Worm (Caenorhabditis elegans) whole organism, midembryonic: ENCODE data around the gene C04H4.1.

Experiments
- T22C8.4 ChIP-seq: fragments of 200-800 bp; sonication (Bioruptor generic); IDR thresholded peaks from 2 replicates; pipeline ENCODE4 v1.3.6; 2022; ENCODE audit warnings: missing genetic modification characterization, missing compliant biosample characterization
- med-1 ChIP-seq: sonication (generic microtip); optimal IDR thresholded peaks from 2 replicates; lab custom pipeline; 2017; ENCODE audit warnings: missing genetic modification characterization, mild to moderate bottlenecking, missing compliant biosample characterization, antibody characterized with exemption, missing genetic modification reagents; ENCODE audit not compliant: insufficient read depth
- ref-1 ChIP-seq: fragments of 200-800 bp; sonication (Bioruptor generic); conservative IDR thresholded peaks from 2 replicates; pipeline ENCODE4 v1.3.6; 2022; ENCODE audit warnings: missing genetic modification reagents, missing genetic modification characterization, missing compliant biosample characterization
- tab-1 ChIP-seq: fragments of 200-800 bp; sonication (Bioruptor generic); IDR thresholded peaks from 2 replicates; pipeline ENCODE4 v1.3.6; 2022; ENCODE audit warnings: missing genetic modification characterization, missing compliant biosample characterization
- ztf-29 ChIP-seq: fragments of 200-800 bp; sonication (Bioruptor generic); IDR thresholded peaks from 2 replicates; pipeline ENCODE4 v1.3.6; 2022; ENCODE audit warnings: missing genetic modification reagents, missing genetic modification characterization, missing compliant biosample characterization

ce11 chrII:7990192-7990591 is 31.5 kb downstream of the C04H4.1 start:
- TF ChIP-seq ref-1 (GFP tag; lab: Robert Waterston, UW) (no peak), tab-1 (GFP tag; lab: Robert Waterston, UW) (no peak), T22C8.4 (no peak), ztf-29 (no peak), med-1 (no peak)
